Worm (Caenorhabditis elegans) whole organism, early embryonic: ENCODE measurements around the gene fbxb-96.

Experiments
- B0310.2 ChIP-seq: sonication (generic microtip); optimal IDR thresholded peaks from 2 replicates; lab custom pipeline; 2016; ENCODE audit warnings: mild to moderate bottlenecking, missing genetic modification characterization, missing compliant biosample characterization
- F13C5.2 ChIP-seq: sonication (generic microtip); optimal IDR thresholded peaks from 2 replicates; lab custom pipeline; 2017; ENCODE audit warnings: mild to moderate bottlenecking, missing genetic modification characterization, inconsistent platforms, missing compliant biosample characterization
- ama-1 ChIP-seq: fragments of 150-350 bp; optimal IDR thresholded peaks from 2 replicates; lab custom pipeline; 2014
- ceh-13 ChIP-seq: fragments of 200-800 bp; sonication (Bioruptor generic); optimal IDR thresholded peaks from 2 replicates; lab custom pipeline; 2018; ENCODE audit warnings: mild to moderate bottlenecking, missing genetic modification characterization, missing compliant biosample characterization
- ets-7 ChIP-seq: sonication (generic microtip); optimal IDR thresholded peaks from 2 replicates; lab custom pipeline; 2016; ENCODE audit warnings: missing genotype, missing genetic modification characterization, missing compliant biosample characterization
- flt-1 ChIP-seq: fragments of 200-800 bp; sonication (Bioruptor generic); IDR thresholded peaks from 2 replicates; pipeline ENCODE4 v1.3.6; 2022; ENCODE audit warnings: missing genetic modification characterization, missing compliant biosample characterization
- hmbx-1 ChIP-seq: sonication (generic microtip); optimal IDR thresholded peaks from 2 replicates; lab custom pipeline; 2016; ENCODE audit warnings: mild to moderate bottlenecking, missing genetic modification characterization, missing compliant biosample characterization
- hmg-4 ChIP-seq: fragments of 200-800 bp; sonication (Bioruptor generic); optimal IDR thresholded peaks from 2 replicates; lab custom pipeline; 2018; ENCODE audit warnings: mild to moderate bottlenecking, missing genetic modification characterization, missing compliant biosample characterization
- hnd-1 ChIP-seq: sonication (generic microtip); optimal IDR thresholded peaks from 2 replicates; lab custom pipeline; 2016; ENCODE audit warnings: missing genetic modification characterization, missing compliant biosample characterization
- pes-1 ChIP-seq: fragments of 200-800 bp; sonication (Bioruptor generic); IDR thresholded peaks from 2 replicates; pipeline ENCODE4 v1.3.6; 2022; ENCODE audit warnings: missing genetic modification reagents, missing genetic modification characterization, missing compliant biosample characterization
- sea-1 ChIP-seq: fragments of 200-800 bp; sonication (Bioruptor generic); conservative IDR thresholded peaks from 2 replicates; pipeline ENCODE4 v1.3.6; 2022; ENCODE audit warnings: missing genetic modification characterization, missing compliant biosample characterization
- tbx-37 ChIP-seq: fragments of 200-800 bp; sonication (Bioruptor generic); conservative IDR thresholded peaks from 2 replicates; pipeline ENCODE4 v1.3.6; 2022; ENCODE audit warnings: missing genetic modification reagents, missing genetic modification characterization, missing compliant biosample characterization
- tra-4 ChIP-seq: sonication (generic microtip); optimal IDR thresholded peaks from 2 replicates; lab custom pipeline; 2017; ENCODE audit warnings: missing genetic modification characterization, missing compliant biosample characterization

DNA sequence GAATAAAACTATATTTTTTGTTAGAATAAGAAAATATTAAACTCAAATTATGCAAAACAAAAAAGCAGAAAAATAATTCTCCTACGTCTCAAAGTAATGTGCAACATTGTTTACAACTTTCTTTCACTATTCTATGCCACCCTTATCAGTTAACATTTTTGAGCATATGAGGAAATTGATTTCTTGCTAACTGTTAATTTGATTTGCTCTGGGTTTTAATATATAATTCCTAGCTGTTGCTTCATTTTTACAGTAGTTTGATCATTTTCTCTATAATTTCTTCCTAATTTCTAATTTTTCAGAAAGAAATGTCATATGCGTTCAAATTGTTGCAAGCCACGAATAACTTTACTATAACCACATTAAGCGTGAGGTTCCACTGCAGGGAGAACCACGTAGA is 14.0 kb downstream of the fbxb-96 start, which contains the start of gene T08E11.1:
- TF ChIP-seq ama-1 (lab: Kevin White, UChicago) (no peak), F13C5.2 (tag; lab: Kevin White, UChicago) (no peak), sea-1 (no peak), B0310.2 (tag; lab: Kevin White, UChicago) (no peak), tra-4 (no peak), pes-1 (no peak), hmg-4 (GFP tag; lab: Kevin White, UChicago) (no peak), hmbx-1 (tag; lab: Kevin White, UChicago) (no peak), ets-7 (tag; lab: Kevin White, UChicago) (no peak), flt-1 (GFP tag; lab: Robert Waterston, UW) (no peak), hnd-1 (tag; lab: Kevin White, UChicago) (no peak), tbx-37 (GFP tag; lab: Robert Waterston, UW) (no peak), ceh-13 (no peak)
